Fruit fly (Drosophila melanogaster) Kc167 (cell line): Measurements from ENCODE around the gene sima.

Source experiments
- Myc ChIP-seq: fragments of >200 bp; optimal IDR thresholded peaks from 2 replicates; lab custom pipeline; 2017; ENCODE audit warnings: missing external identifiers
- Sin3A ChIP-seq: fragments of >200 bp; optimal IDR thresholded peaks from 2 replicates; lab custom pipeline; 2018; ENCODE audit warnings: missing external identifiers
- h ChIP-seq: fragments of >200 bp; optimal IDR thresholded peaks from 3 replicates; lab custom pipeline; 2018; ENCODE audit warnings: missing external identifiers
- insv ChIP-seq: fragments of >200 bp; optimal IDR thresholded peaks from 3 replicates; lab custom pipeline; 2018; ENCODE audit warnings: missing external identifiers
- psq ChIP-seq: fragments of >200 bp; optimal IDR thresholded peaks from 2 replicates; lab custom pipeline; 2017; ENCODE audit warnings: missing external identifiers

DNA sequence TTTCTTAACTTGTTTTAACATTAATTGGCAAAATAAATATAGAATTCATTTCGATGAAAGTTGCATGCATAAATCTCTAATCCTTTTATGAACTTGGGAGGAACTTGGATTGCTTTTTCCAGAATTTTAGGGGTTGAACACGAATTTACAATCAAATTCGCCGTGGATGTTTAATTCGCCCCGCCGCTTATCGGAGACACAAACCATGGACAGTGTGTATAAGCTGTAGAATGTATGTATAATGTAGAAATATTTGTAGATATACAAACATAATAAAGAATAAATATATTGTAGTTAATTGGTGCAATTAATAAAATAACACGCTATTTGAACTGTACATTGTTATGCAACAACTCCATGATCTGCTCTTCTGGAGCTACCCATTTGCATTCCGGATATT lies 63.6 kb downstream of the sima start:
- no peak for TF ChIP-seq Sin3A (lab: Kevin White, UChicago)
- no peak for TF ChIP-seq h (lab: Kevin White, UChicago)
- no peak for TF ChIP-seq insv (lab: Kevin White, UChicago)
- no peak for TF ChIP-seq psq
- no peak for TF ChIP-seq Myc (lab: Kevin White, UChicago)
